Worm (Caenorhabditis elegans) whole organism, midembryonic: Measurements from ENCODE around the gene cup-16.

Source experiments
- T22C8.4 ChIP-seq: fragments of 200-800 bp; sonication (Bioruptor generic); IDR thresholded peaks from 2 replicates; pipeline ENCODE4 v1.3.6; 2022; ENCODE audit warnings: missing genetic modification characterization, missing compliant biosample characterization
- cog-1 ChIP-seq: sonication (generic microtip); optimal IDR thresholded peaks from 2 replicates; lab custom pipeline; 2016; ENCODE audit warnings: missing genetic modification characterization, missing compliant biosample characterization
- flt-1 ChIP-seq: fragments of 200-800 bp; sonication (Bioruptor generic); IDR thresholded peaks from 2 replicates; pipeline ENCODE4 v1.3.6; 2022; ENCODE audit warnings: missing genetic modification characterization, missing compliant biosample characterization
- klf-2 ChIP-seq: fragments of 200-800 bp; sonication (Bioruptor generic); conservative IDR thresholded peaks from 2 replicates; pipeline ENCODE4 v1.3.6; 2022; ENCODE audit warnings: missing genetic modification reagents, missing genetic modification characterization, missing compliant biosample characterization
- med-1 ChIP-seq: sonication (generic microtip); optimal IDR thresholded peaks from 2 replicates; lab custom pipeline; 2017; ENCODE audit warnings: missing genetic modification characterization, mild to moderate bottlenecking, missing compliant biosample characterization, antibody characterized with exemption, missing genetic modification reagents; ENCODE audit not compliant: insufficient read depth
- ref-1 ChIP-seq: fragments of 200-800 bp; sonication (Bioruptor generic); conservative IDR thresholded peaks from 2 replicates; pipeline ENCODE4 v1.3.6; 2022; ENCODE audit warnings: missing genetic modification reagents, missing genetic modification characterization, missing compliant biosample characterization
- ztf-23 ChIP-seq: fragments of 200-800 bp; sonication (Bioruptor generic); IDR thresholded peaks from 2 replicates; pipeline ENCODE4 v1.3.6; 2022; ENCODE audit warnings: missing genetic modification reagents, missing genetic modification characterization, missing compliant biosample characterization

ce11 chrII:8742972-8743371 lies 36.0 kb downstream of the cup-16 start:
- no peak for TF ChIP-seq med-1 (GFP tag; lab: Kevin White, UChicago)
- no peak for TF ChIP-seq ref-1 (GFP tag; lab: Robert Waterston, UW)
- no peak for TF ChIP-seq T22C8.4
- no peak for TF ChIP-seq klf-2 (GFP tag; lab: Robert Waterston, UW)
- no peak for TF ChIP-seq cog-1 (tag; lab: Kevin White, UChicago)
- no peak for TF ChIP-seq flt-1 (GFP tag; lab: Robert Waterston, UW)
- TF ChIP-seq ztf-23 (GFP tag; lab: Robert Waterston, UW), result no peak
